Fruit fly (Drosophila melanogaster) whole organism, prepupa: ENCODE data around the gene Ets97D.

Experiments
- CG10631 ChIP-seq: fragments of 200-800 bp; sonication (Bioruptor generic); optimal IDR thresholded peaks from 2 replicates; lab custom pipeline; 2016; ENCODE audit warnings: missing biosample characterization, missing genetic modification characterization
- CG11294 ChIP-seq: fragments of 200-800 bp; sonication (Bioruptor generic); IDR thresholded peaks from 2 replicates; pipeline ENCODE4 v1.3.6; 2022; ENCODE audit warnings: missing biosample characterization, missing genetic modification characterization
- CG11902 ChIP-seq: fragments of 200-800 bp; sonication (Bioruptor generic); optimal IDR thresholded peaks from 3 replicates; lab custom pipeline; 2016; ENCODE audit warnings: missing biosample characterization, missing genetic modification characterization
- CG15336 ChIP-seq: fragments of 200-800 bp; sonication (Bioruptor generic); IDR thresholded peaks from 2 replicates; pipeline ENCODE4 v1.3.6; 2022; ENCODE audit warnings: missing biosample characterization, missing genetic modification characterization
- CG1621 ChIP-seq: fragments of 200-800 bp; sonication (Bioruptor generic); optimal IDR thresholded peaks from 3 replicates; lab custom pipeline; 2018; ENCODE audit warnings: missing biosample characterization, mild to moderate bottlenecking, missing genetic modification characterization
- CG16779 ChIP-seq: fragments of 200-800 bp; sonication (Bioruptor generic); optimal IDR thresholded peaks from 3 replicates; lab custom pipeline; 2017; ENCODE audit warnings: missing biosample characterization, mild to moderate bottlenecking, missing genetic modification characterization
- CG3032 ChIP-seq: fragments of 200-800 bp; optimal IDR thresholded peaks from 2 replicates; lab custom pipeline; 2019; ENCODE audit warnings: missing biosample characterization, mild to moderate bottlenecking, missing genetic modification characterization, moderate library complexity
- CG31627 ChIP-seq: fragments of 200-800 bp; sonication (Bioruptor generic); optimal IDR thresholded peaks from 3 replicates; lab custom pipeline; 2016; ENCODE audit warnings: missing biosample characterization, missing genetic modification characterization
- CG32006 ChIP-seq: fragments of 200-800 bp; sonication (Bioruptor generic); optimal IDR thresholded peaks from 3 replicates; lab custom pipeline; 2017; ENCODE audit warnings: missing biosample characterization, mild to moderate bottlenecking, missing genetic modification characterization
- CG34406 ChIP-seq: fragments of 200-800 bp; sonication (Bioruptor generic); optimal IDR thresholded peaks from 3 replicates; lab custom pipeline; 2016; ENCODE audit warnings: missing biosample characterization, missing genetic modification characterization
- CG3919 ChIP-seq: fragments of 200-800 bp; sonication (Bioruptor generic); optimal IDR thresholded peaks from 3 replicates; lab custom pipeline; 2016; ENCODE audit warnings: missing biosample characterization, missing genetic modification characterization
- CG4318 ChIP-seq: fragments of 200-800 bp; sonication (Bioruptor generic); optimal IDR thresholded peaks from 3 replicates; lab custom pipeline; 2017; ENCODE audit warnings: missing biosample characterization, mild to moderate bottlenecking, missing genetic modification characterization
- CG6163 ChIP-seq: fragments of 200-800 bp; sonication (Bioruptor generic); IDR thresholded peaks from 3 replicates; pipeline ENCODE4 v1.3.6; 2022; ENCODE audit warnings: missing biosample characterization, missing genetic modification characterization
- CG6276 ChIP-seq: fragments of 200-800 bp; sonication (Bioruptor generic); optimal IDR thresholded peaks from 2 replicates; lab custom pipeline; 2017; ENCODE audit warnings: missing biosample characterization, mild to moderate bottlenecking, missing genetic modification characterization
- CG6792 ChIP-seq: fragments of 200-800 bp; sonication (Bioruptor generic); optimal IDR thresholded peaks from 3 replicates; lab custom pipeline; 2016; ENCODE audit warnings: missing biosample characterization, missing genetic modification characterization
- CG6808 ChIP-seq: fragments of 200-800 bp; sonication (Bioruptor generic); optimal IDR thresholded peaks from 3 replicates; lab custom pipeline; 2017; ENCODE audit warnings: missing biosample characterization, missing genetic modification characterization, mild to moderate bottlenecking, moderate library complexity, missing genetic modification reagents
- CG6854 ChIP-seq: fragments of 200-800 bp; sonication (Bioruptor generic); optimal IDR thresholded peaks from 2 replicates; lab custom pipeline; 2017; ENCODE audit warnings: missing biosample characterization, mild to moderate bottlenecking, missing genetic modification characterization
- CG7368 ChIP-seq: fragments of 200-800 bp; sonication (Bioruptor generic); optimal IDR thresholded peaks from 3 replicates; lab custom pipeline; 2016; ENCODE audit warnings: missing biosample characterization, missing genetic modification characterization
- CG8119 ChIP-seq: fragments of 200-800 bp; sonication (Bioruptor generic); IDR thresholded peaks from 3 replicates; pipeline ENCODE4 v1.3.6; 2022; ENCODE audit warnings: missing biosample characterization, missing genetic modification characterization
- CG8319 ChIP-seq: fragments of 200-800 bp; sonication (Bioruptor generic); optimal IDR thresholded peaks from 3 replicates; lab custom pipeline; 2016; ENCODE audit warnings: missing biosample characterization, missing genetic modification characterization
- CG8632 ChIP-seq: fragments of 200-800 bp; sonication (Bioruptor generic); optimal IDR thresholded peaks from 3 replicates; lab custom pipeline; 2016; ENCODE audit warnings: missing biosample characterization, missing genetic modification characterization
- CG9139 ChIP-seq: fragments of 200-800 bp; sonication (Bioruptor generic); optimal IDR thresholded peaks from 3 replicates; lab custom pipeline; 2017; ENCODE audit warnings: missing biosample characterization, mild to moderate bottlenecking, missing genetic modification characterization
- Eip75B ChIP-seq: fragments of 200-800 bp; sonication (Bioruptor generic); optimal IDR thresholded peaks from 3 replicates; lab custom pipeline; 2016; ENCODE audit warnings: missing biosample characterization, missing genetic modification characterization
- Eip78C ChIP-seq: fragments of 200-800 bp; sonication (Bioruptor generic); peaks from one replicate; lab custom pipeline; 2016; ENCODE audit warnings: missing biosample characterization, missing genetic modification characterization
- Eip93F ChIP-seq: fragments of 200-800 bp; sonication (Bioruptor generic); optimal IDR thresholded peaks from 2 replicates; lab custom pipeline; 2016; ENCODE audit warnings: missing biosample characterization, mild to moderate bottlenecking, missing genetic modification characterization
- Ets21C ChIP-seq: fragments of 200-800 bp; sonication (Bioruptor generic); optimal IDR thresholded peaks from 3 replicates; lab custom pipeline; 2016; ENCODE audit warnings: missing biosample characterization, missing genetic modification characterization
- Gug ChIP-seq: fragments of 200-800 bp; sonication (Bioruptor generic); IDR thresholded peaks from 2 replicates; pipeline ENCODE4 v1.3.6; 2022; ENCODE audit warnings: missing biosample characterization, missing genetic modification characterization
- Hr38 ChIP-seq: sonication (Bioruptor generic); optimal IDR thresholded peaks from 2 replicates; lab custom pipeline; 2016; ENCODE audit warnings: missing biosample characterization, missing genetic modification characterization
- Lpt ChIP-seq: fragments of 200-800 bp; sonication (Bioruptor generic); optimal IDR thresholded peaks from 3 replicates; lab custom pipeline; 2016; ENCODE audit warnings: missing biosample characterization, missing genetic modification characterization
- Met ChIP-seq: fragments of 200-800 bp; sonication (Bioruptor generic); optimal IDR thresholded peaks from 3 replicates; lab custom pipeline; 2016; ENCODE audit warnings: missing biosample characterization, missing genetic modification characterization
- Smox ChIP-seq: fragments of 200-800 bp; sonication (Bioruptor generic); optimal IDR thresholded peaks from 3 replicates; lab custom pipeline; 2016; ENCODE audit warnings: missing biosample characterization, missing genetic modification characterization
- Sox102F ChIP-seq: fragments of 200-800 bp; sonication (Bioruptor generic); optimal IDR thresholded peaks from 2 replicates; lab custom pipeline; 2016; ENCODE audit warnings: missing biosample characterization, mild to moderate bottlenecking, missing genetic modification characterization
- Sox15 ChIP-seq: fragments of 200-800 bp; sonication (Bioruptor generic); optimal IDR thresholded peaks from 3 replicates; lab custom pipeline; 2016; ENCODE audit warnings: missing biosample characterization, missing genetic modification characterization
- achi ChIP-seq: fragments of 200-800 bp; sonication (Bioruptor generic); optimal IDR thresholded peaks from 3 replicates; lab custom pipeline; 2016; ENCODE audit warnings: missing biosample characterization, missing genetic modification characterization
- acj6 ChIP-seq: fragments of 200-800 bp; sonication (Bioruptor generic); optimal IDR thresholded peaks from 3 replicates; lab custom pipeline; 2016; ENCODE audit warnings: missing biosample characterization, missing genetic modification characterization
- dsx ChIP-seq: fragments of 200-800 bp; optimal IDR thresholded peaks from 3 replicates; lab custom pipeline; 2019; ENCODE audit warnings: missing biosample characterization, mild to moderate bottlenecking, missing genetic modification characterization, moderate library complexity; ENCODE audit not compliant: poor library complexity, severe bottlenecking
- eg ChIP-seq: fragments of 200-800 bp; sonication (Bioruptor generic); IDR thresholded peaks from 3 replicates; pipeline ENCODE4 v1.3.6; 2022; ENCODE audit warnings: missing biosample characterization, missing genetic modification characterization
- esn ChIP-seq: fragments of 200-800 bp; sonication (Bioruptor generic); optimal IDR thresholded peaks from 2 replicates; lab custom pipeline; 2016; ENCODE audit warnings: missing biosample characterization, mild to moderate bottlenecking, missing genetic modification characterization, moderate library complexity
- fd59A ChIP-seq: fragments of 200-800 bp; sonication (Bioruptor generic); optimal IDR thresholded peaks from 2 replicates; lab custom pipeline; 2017; ENCODE audit warnings: missing biosample characterization, mild to moderate bottlenecking, missing genetic modification characterization, missing genetic modification reagents
- fkh ChIP-seq: fragments of 200-800 bp; sonication (Bioruptor generic); optimal IDR thresholded peaks from 3 replicates; lab custom pipeline; 2017; ENCODE audit warnings: missing biosample characterization, mild to moderate bottlenecking, missing genetic modification characterization, moderate library complexity
- lz ChIP-seq: fragments of 200-800 bp; sonication (Bioruptor generic); optimal IDR thresholded peaks from 3 replicates; lab custom pipeline; 2016; ENCODE audit warnings: missing biosample characterization, missing genetic modification characterization
- pdm3 ChIP-seq: fragments of 200-800 bp; sonication (Bioruptor generic); optimal IDR thresholded peaks from 3 replicates; lab custom pipeline; 2016; ENCODE audit warnings: missing biosample characterization, missing genetic modification characterization
- salr ChIP-seq, 2 experiments: fragments of 200-800 bp; sonication (Bioruptor generic); optimal IDR thresholded peaks; 3 replicates each; lab custom pipeline; 2016 to 2018; ENCODE audit warnings: missing biosample characterization in 2 of 2, missing genetic modification characterization in 2 of 2, mild to moderate bottlenecking in 1 of 2
- spab ChIP-seq: fragments of 200-800 bp; sonication (Bioruptor generic); optimal IDR thresholded peaks from 2 replicates; lab custom pipeline; 2017; ENCODE audit warnings: missing biosample characterization, mild to moderate bottlenecking, missing genetic modification characterization, missing genetic modification reagents
- topi ChIP-seq: fragments of 200-800 bp; sonication (Bioruptor generic); optimal IDR thresholded peaks from 3 replicates; lab custom pipeline; 2016; ENCODE audit warnings: missing biosample characterization, missing genetic modification characterization
- vri ChIP-seq: fragments of 200-800 bp; sonication (Bioruptor generic); optimal IDR thresholded peaks from 3 replicates; lab custom pipeline; 2016; ENCODE audit warnings: missing biosample characterization, mild to moderate bottlenecking, missing genetic modification characterization

Gene Ets97D

DNA sequence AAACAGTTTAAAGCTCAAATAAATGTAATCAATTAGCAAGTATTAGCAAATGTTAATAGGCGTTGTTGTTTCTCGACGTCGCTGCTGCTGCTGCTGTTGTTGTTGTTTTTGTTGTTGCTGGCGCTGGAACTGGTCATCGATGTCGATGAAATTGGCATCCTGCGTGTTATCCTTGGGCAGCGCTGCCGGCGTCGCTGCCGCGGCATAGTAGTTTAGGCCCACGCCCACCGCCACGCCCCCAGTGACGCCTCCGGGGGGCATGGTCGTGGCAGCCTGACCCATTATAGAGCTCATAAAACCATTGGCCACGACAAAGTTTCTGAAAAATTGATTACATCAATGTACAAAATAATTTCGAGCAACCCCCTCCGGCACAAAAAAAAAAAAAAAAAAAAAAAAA is 35.8 kb downstream of the Ets97D start:
- no peak for TF ChIP-seq lz (GFP tag; lab: Kevin White, UChicago)
- no peak for TF ChIP-seq Ets21C (GFP tag; lab: Kevin White, UChicago)

DNA sequence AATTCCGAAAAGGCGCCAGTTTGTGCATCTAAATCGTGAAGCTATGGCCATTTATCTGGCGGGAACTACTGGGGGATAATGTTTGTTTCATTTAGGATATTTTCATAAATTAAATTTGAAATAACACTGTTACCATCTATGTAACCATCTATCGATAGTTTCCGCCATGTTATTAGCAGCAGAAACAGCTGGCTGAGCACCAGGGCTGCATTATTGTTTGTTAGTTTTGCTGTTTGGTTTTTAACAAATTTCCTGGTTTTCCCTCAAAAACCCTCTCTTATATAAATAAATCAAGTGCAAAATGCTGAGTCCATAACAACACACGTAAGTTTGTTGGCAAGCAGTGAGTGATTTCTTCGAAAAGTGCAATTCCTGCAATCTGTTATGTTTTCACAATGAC is 36.3 kb downstream of the Ets97D start, which contains the start of gene CG5500:
CG5500 (plus strand) TSS at position 199 of the 400 bp plus-strand sequence.
- TF ChIP-seq topi (no peak), fkh (GFP tag; lab: Kevin White, UChicago) (peak; percentile 83), CG32006 (GFP tag; lab: Kevin White, UChicago) (no peak), vri (GFP tag; lab: Kevin White, UChicago) (no peak), CG8119 (GFP tag; lab: Robert Waterston, UW) (no peak), CG11902 (GFP tag; lab: Kevin White, UChicago) (no peak), esn (GFP tag; lab: Kevin White, UChicago) (peak; percentile 14), Eip93F (GFP tag; lab: Kevin White, UChicago) (no peak), spab (GFP tag; lab: Kevin White, UChicago) (no peak)

- TF ChIP-seq pdm3: no peak
- no peak for TF ChIP-seq CG16779
- peak; percentile 2 for TF ChIP-seq fkh (GFP tag; lab: Kevin White, UChicago)
- no peak for TF ChIP-seq spab (GFP tag; lab: Kevin White, UChicago)
- peak; percentile 61 for TF ChIP-seq CG3032 (tag; lab: Kevin White, UChicago)
- peak; percentile 71 for TF ChIP-seq Eip78C (GFP tag; lab: Kevin White, UChicago)
- peak; percentile 43 for TF ChIP-seq CG8319 (GFP tag; lab: Kevin White, UChicago)
- TF ChIP-seq CG11902 (GFP tag; lab: Kevin White, UChicago): peak; percentile 52
- TF ChIP-seq salr (GFP tag; optimal IDR thresholded peaks at IDR 0.05; lab: Kevin White, UChicago): peak in 1 of 2 experiments; percentile 19
- TF ChIP-seq CG3919 (GFP tag; lab: Kevin White, UChicago): peak; percentile 63
- TF ChIP-seq Ets21C (GFP tag; lab: Kevin White, UChicago): peak; percentile 62
- no peak for TF ChIP-seq CG6276
- TF ChIP-seq Sox15 (GFP tag; lab: Kevin White, UChicago): peak; percentile 38
- peak; percentile 36 for TF ChIP-seq CG1621
- TF ChIP-seq vri (GFP tag; lab: Kevin White, UChicago): peak; percentile 51
- peak; percentile 78 for TF ChIP-seq CG31627 (GFP tag; lab: Kevin White, UChicago)
- peak; percentile 21 for TF ChIP-seq CG9139 (GFP tag; lab: Kevin White, UChicago)
- TF ChIP-seq Lpt (GFP tag; lab: Kevin White, UChicago): no peak
- no peak for TF ChIP-seq CG4318 (GFP tag; lab: Kevin White, UChicago)
- TF ChIP-seq CG10631: no peak
- TF ChIP-seq CG15336: peak; percentile 60
- TF ChIP-seq CG6808 (GFP tag; lab: Kevin White, UChicago): peak; percentile 52
- peak; percentile 72 for TF ChIP-seq topi
- TF ChIP-seq fd59A (GFP tag; lab: Kevin White, UChicago): peak; percentile 2
- TF ChIP-seq Gug (GFP tag; lab: Robert Waterston, UW): peak; percentile 60
- no peak for TF ChIP-seq Hr38 (GFP tag; lab: Kevin White, UChicago)
- TF ChIP-seq CG6163: peak; percentile 80
- TF ChIP-seq Eip75B (GFP tag; lab: Kevin White, UChicago): peak; percentile 73
- TF ChIP-seq Sox102F: peak; percentile 52
- peak; percentile 34 for TF ChIP-seq CG34406 (GFP tag; lab: Kevin White, UChicago)
- TF ChIP-seq CG32006 (GFP tag; lab: Kevin White, UChicago): peak; percentile 74
- TF ChIP-seq acj6: peak; percentile 72
- peak; percentile 67 for TF ChIP-seq CG6792 (GFP tag; lab: Kevin White, UChicago)
- no peak for TF ChIP-seq CG7368 (GFP tag; lab: Kevin White, UChicago)
- peak; percentile 58; the same call in 2 of the 3 replicates for TF ChIP-seq CG8119 (GFP tag; lab: Robert Waterston, UW)
- peak; percentile 31 for TF ChIP-seq CG8632 (GFP tag; lab: Kevin White, UChicago)
- peak; percentile 69 for TF ChIP-seq eg (GFP tag; lab: Robert Waterston, UW)
- peak; percentile 14 for TF ChIP-seq CG6854 (GFP tag; lab: Kevin White, UChicago)
- no peak; the same call in 1 of the 2 replicates for TF ChIP-seq CG11294 (GFP tag; lab: Robert Waterston, UW)
- peak; percentile 72 for TF ChIP-seq Met (GFP tag; lab: Kevin White, UChicago)
- peak; percentile 61 for TF ChIP-seq dsx (GFP tag; lab: Kevin White, UChicago)
- no peak for TF ChIP-seq Smox (GFP tag; lab: Kevin White, UChicago)
- peak; percentile 90 for TF ChIP-seq achi (GFP tag; lab: Kevin White, UChicago)
Observed at dm6 chr3R:26875544-26876027, 37.1 kb downstream of the Ets97D start, which contains the start of gene Rb97D. TSS of gene Rb97D (minus strand) at chr3R:26875742.
